Worm (Caenorhabditis elegans) whole organism, L3 larva: ENCODE results near the gene ptr-20.

Experiments
- fos-1 ChIP-seq: fragments of 150-350 bp; optimal IDR thresholded peaks from 2 replicates; lab custom pipeline; 2014; ENCODE audit warnings: missing biosample characterization, missing genetic modification characterization
- nhr-12 ChIP-seq: fragments of 150-350 bp; optimal IDR thresholded peaks from 2 replicates; lab custom pipeline; 2014; ENCODE audit warnings: missing biosample characterization, missing genetic modification characterization
- nhr-237 ChIP-seq: fragments of 150-350 bp; optimal IDR thresholded peaks from 2 replicates; lab custom pipeline; 2014; ENCODE audit warnings: missing biosample characterization, missing genetic modification characterization
- ztf-11 ChIP-seq: fragments of 150-350 bp; optimal IDR thresholded peaks from 2 replicates; lab custom pipeline; 2014; ENCODE audit warnings: missing biosample characterization, missing genetic modification characterization

DNA sequence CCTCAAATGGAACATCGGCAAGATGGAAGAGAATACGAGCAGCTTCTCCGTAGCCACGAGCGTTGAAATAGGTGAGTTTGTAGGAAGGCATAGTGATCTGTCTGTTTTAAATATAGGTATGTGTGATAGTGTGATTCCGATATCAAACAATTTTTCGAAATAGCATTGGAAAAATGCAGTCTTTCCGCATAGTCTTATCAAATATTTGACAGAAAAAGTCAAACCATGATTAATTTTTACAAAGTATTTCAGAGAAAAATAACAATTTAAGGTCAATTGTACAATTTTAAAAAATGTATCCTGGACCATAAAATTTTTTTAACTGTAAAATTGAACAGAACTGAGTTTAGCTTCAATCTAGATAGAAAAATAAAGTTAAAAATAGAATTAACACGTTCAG is 6.5 kb downstream of the ptr-20 start, which contains the start of gene gst-26:
- TF ChIP-seq nhr-12 (no peak), ztf-11 (tag; lab: Kevin White, UChicago) (no peak), fos-1 (tag; lab: Kevin White, UChicago) (no peak), nhr-237 (tag; lab: Kevin White, UChicago) (no peak)
